Worm (Caenorhabditis elegans) whole organism, mixed stage, embryonic: Measurements from ENCODE around the gene twk-7.

ENCODE experiments used
- blmp-1 ChIP-seq: fragments of 150-350 bp; optimal IDR thresholded peaks from 2 replicates; lab custom pipeline; 2014; ENCODE audit warnings: missing biosample characterization, missing genetic modification characterization
- ces-1 ChIP-seq: fragments of 150-350 bp; optimal IDR thresholded peaks from 2 replicates; lab custom pipeline; 2014; ENCODE audit warnings: missing biosample characterization, missing genetic modification reagents, missing genetic modification characterization
- elt-3 ChIP-seq: fragments of 150-350 bp; optimal IDR thresholded peaks from 2 replicates; lab custom pipeline; 2014; ENCODE audit warnings: missing biosample characterization, missing genetic modification characterization
- mep-1 ChIP-seq: fragments of 150-350 bp; optimal IDR thresholded peaks from 2 replicates; lab custom pipeline; 2017; ENCODE audit warnings: missing biosample characterization, missing genetic modification reagents, missing genetic modification characterization, inconsistent platforms
- nhr-12 ChIP-seq: fragments of 150-350 bp; optimal IDR thresholded peaks from 2 replicates; lab custom pipeline; 2014; ENCODE audit warnings: missing biosample characterization, missing genetic modification characterization
- nhr-76 ChIP-seq: sonication (generic microtip); optimal IDR thresholded peaks from 2 replicates; lab custom pipeline; 2017; ENCODE audit warnings: missing biosample characterization, missing genetic modification characterization
- snpc-4 ChIP-seq: fragments of 150-350 bp; optimal IDR thresholded peaks from 2 replicates; lab custom pipeline; 2014; ENCODE audit warnings: missing biosample characterization, missing genetic modification characterization
- sptf-1 ChIP-seq: sonication (generic microtip); optimal IDR thresholded peaks from 2 replicates; lab custom pipeline; 2017; ENCODE audit warnings: mild to moderate bottlenecking, missing genetic modification characterization, moderate library complexity, missing compliant biosample characterization

DNA sequence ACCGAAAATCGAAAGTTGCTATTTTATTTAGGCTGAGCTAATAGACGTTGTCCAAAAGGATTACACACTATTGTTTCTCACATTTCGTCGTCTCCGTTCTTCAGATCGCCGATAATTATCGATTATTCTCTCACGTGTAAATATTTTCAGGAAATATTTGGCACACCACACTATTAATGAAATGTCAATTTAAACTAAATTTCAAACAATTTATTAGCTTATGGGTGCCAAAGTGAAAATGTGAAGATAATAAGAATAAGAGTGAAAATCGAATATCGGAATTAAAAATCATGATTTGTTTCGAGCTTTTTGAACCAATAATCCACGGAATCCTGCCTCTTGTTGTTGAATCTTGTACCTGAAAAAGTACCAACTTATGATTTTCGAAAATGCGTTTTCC is 27.0 kb downstream of the twk-7 start, which contains the start of gene C06E1.11:
- TF ChIP-seq nhr-76 (tag; lab: Kevin White, UChicago) (no peak), elt-3 (tag; lab: Kevin White, UChicago) (no peak), mep-1 (tag; lab: Kevin White, UChicago) (no peak), ces-1 (GFP tag; lab: Kevin White, UChicago) (no peak), blmp-1 (tag; lab: Kevin White, UChicago) (no peak), snpc-4 (no peak), nhr-12 (tag; lab: Kevin White, UChicago) (no peak), sptf-1 (no peak)
